Worm (Caenorhabditis elegans) whole organism, L3 larva: Measurements from ENCODE around the gene mdmh-35.

Experiments used
- R02D3.7 ChIP-seq: fragments of 150-350 bp; optimal IDR thresholded peaks from 2 replicates; lab custom pipeline; 2014; ENCODE audit warnings: missing biosample characterization, missing genetic modification characterization
- ama-1 ChIP-seq: fragments of 150-350 bp; optimal IDR thresholded peaks from 2 replicates; lab custom pipeline; 2018
- elt-2 ChIP-seq: sonication (generic microtip); optimal IDR thresholded peaks from 2 replicates; lab custom pipeline; 2016; ENCODE audit warnings: missing genetic modification reagents, mild to moderate bottlenecking, missing genetic modification characterization, missing compliant biosample characterization
- fkh-10 ChIP-seq: sonication (generic microtip); optimal IDR thresholded peaks from 2 replicates; lab custom pipeline; 2017; ENCODE audit warnings: missing biosample characterization, missing genetic modification reagents, missing genetic modification characterization
- jun-1 ChIP-seq: fragments of 150-350 bp; optimal IDR thresholded peaks from 2 replicates; lab custom pipeline; 2014; ENCODE audit warnings: missing biosample characterization, missing genetic modification reagents, missing genetic modification characterization
- lin-39 ChIP-seq: fragments of 150-350 bp; optimal IDR thresholded peaks from 2 replicates; lab custom pipeline; 2018; ENCODE audit warnings: missing biosample characterization, missing genetic modification reagents, missing genetic modification characterization
- mdl-1 ChIP-seq: fragments of 150-350 bp; optimal IDR thresholded peaks from 2 replicates; lab custom pipeline; 2014; ENCODE audit warnings: missing biosample characterization, missing genetic modification characterization
- nhr-11 ChIP-seq: fragments of 150-350 bp; optimal IDR thresholded peaks from 2 replicates; lab custom pipeline; 2014; ENCODE audit warnings: missing biosample characterization, missing genetic modification characterization
- nhr-237 ChIP-seq: fragments of 150-350 bp; optimal IDR thresholded peaks from 2 replicates; lab custom pipeline; 2014; ENCODE audit warnings: missing biosample characterization, missing genetic modification characterization
- pqm-1 ChIP-seq: fragments of 150-350 bp; optimal IDR thresholded peaks from 2 replicates; lab custom pipeline; 2017; ENCODE audit warnings: missing biosample characterization, missing genetic modification characterization, inconsistent platforms
- unc-39 ChIP-seq: sonication (generic microtip); optimal IDR thresholded peaks from 4 replicates; lab custom pipeline; 2017; ENCODE audit warnings: missing biosample characterization, missing genetic modification characterization
- ztf-4 ChIP-seq: fragments of 150-350 bp; optimal IDR thresholded peaks from 2 replicates; lab custom pipeline; 2014; ENCODE audit warnings: missing biosample characterization, missing genetic modification characterization

DNA sequence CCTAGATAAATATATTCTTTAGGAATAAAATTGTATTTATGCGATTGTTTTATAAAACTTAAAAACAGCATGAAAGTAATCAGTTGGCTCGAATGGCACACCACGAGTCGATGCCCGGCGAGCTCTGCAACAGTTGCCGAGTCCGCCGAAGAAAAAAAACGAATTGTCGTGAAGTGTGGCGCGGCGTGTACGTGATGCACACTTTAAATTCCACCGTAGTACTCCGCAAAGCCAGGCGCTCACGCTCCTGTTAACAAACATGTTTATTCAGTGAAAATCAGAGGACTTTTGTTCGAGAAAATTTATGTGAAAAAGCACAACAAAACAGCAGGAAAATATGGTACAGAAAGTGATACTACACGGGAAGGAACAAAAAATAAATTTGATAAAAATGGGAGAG, 15.1 kb upstream of the mdmh-35 start:
- TF ChIP-seq ama-1 (lab: Kevin White, UChicago) = peak; percentile 30
- TF ChIP-seq ztf-4 (tag; lab: Kevin White, UChicago) = no peak
- no peak for TF ChIP-seq elt-2 (tag; lab: Kevin White, UChicago)
- no peak for TF ChIP-seq R02D3.7 (tag; lab: Kevin White, UChicago)
- peak; percentile 5 for TF ChIP-seq pqm-1 (tag; lab: Kevin White, UChicago)
- no peak for TF ChIP-seq nhr-237 (tag; lab: Kevin White, UChicago)
- no peak for TF ChIP-seq unc-39
- TF ChIP-seq fkh-10 = no peak
- TF ChIP-seq lin-39 (tag; lab: Kevin White, UChicago) = no peak
- TF ChIP-seq mdl-1 (tag; lab: Kevin White, UChicago) = no peak
- no peak for TF ChIP-seq nhr-11 (tag; lab: Kevin White, UChicago)
- no peak for TF ChIP-seq jun-1 (tag; lab: Kevin White, UChicago)
